Fruit fly (Drosophila melanogaster) Kc167 (cell line): ENCODE data around the gene CG1544.

Source experiments
- psq ChIP-seq: fragments of >200 bp; optimal IDR thresholded peaks from 2 replicates; lab custom pipeline; 2017; ENCODE audit warnings: missing external identifiers
- ttk ChIP-seq: sonication (Bioruptor generic); optimal IDR thresholded peaks from 2 replicates; lab custom pipeline; 2017; ENCODE audit warnings: missing external identifiers

DNA sequence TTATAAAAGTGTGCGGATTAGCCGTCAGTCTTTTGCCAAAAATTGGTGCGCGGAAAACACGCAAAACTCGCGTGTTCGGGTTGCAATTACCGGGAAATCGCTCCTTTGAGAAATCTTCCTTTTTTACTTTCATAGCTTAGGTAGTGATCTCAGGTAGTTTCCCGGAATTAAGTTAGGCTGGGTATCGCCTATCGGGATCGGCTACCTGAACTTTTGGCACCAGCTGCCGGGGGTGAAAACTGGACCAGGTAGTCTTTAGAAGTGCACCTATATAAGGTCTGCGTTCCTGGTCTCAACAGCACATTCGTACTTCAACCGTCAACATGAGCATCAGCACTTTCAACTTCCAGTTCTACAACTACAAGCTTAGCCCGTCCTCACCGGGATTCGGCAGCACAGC, 3.7 kb upstream of the CG1544 start, which contains the start of gene bnk:
- TF ChIP-seq ttk (lab: Kevin White, UChicago) (no peak), psq (lab: Kevin White, UChicago) (no peak)
